Worm (Caenorhabditis elegans) whole organism, L4 larva: Measurements from ENCODE around the gene Y45G5AM.4.

Source experiments
- F37D6.2 ChIP-seq: sonication (generic microtip); optimal IDR thresholded peaks from 2 replicates; lab custom pipeline; 2016; ENCODE audit warnings: mild to moderate bottlenecking, missing genetic modification characterization, missing compliant biosample characterization
- F49E8.2 ChIP-seq: sonication (generic microtip); optimal IDR thresholded peaks from 2 replicates; lab custom pipeline; 2016; ENCODE audit warnings: missing compliant biosample characterization, mild to moderate bottlenecking, missing genetic modification characterization, borderline replicate concordance
- T26A8.4 ChIP-seq: fragments of 200-800 bp; sonication (Bioruptor generic); IDR thresholded peaks from 2 replicates; pipeline ENCODE4 v1.3.6; 2022; ENCODE audit warnings: missing genetic modification characterization, missing compliant biosample characterization
- Y105C5A.15 ChIP-seq: fragments of 200-800 bp; sonication (Bioruptor generic); IDR thresholded peaks from 2 replicates; pipeline ENCODE4 v1.3.6; 2022; ENCODE audit warnings: missing genetic modification characterization, missing compliant biosample characterization
- Y5F2A.4 ChIP-seq: fragments of 200-800 bp; sonication (Bioruptor generic); optimal IDR thresholded peaks from 2 replicates; lab custom pipeline; 2018; ENCODE audit warnings: mild to moderate bottlenecking, missing genetic modification characterization, missing compliant biosample characterization
- ZK337.2 ChIP-seq: fragments of 200-800 bp; sonication (Bioruptor generic); IDR thresholded peaks from 2 replicates; pipeline ENCODE4 v1.3.6; 2022; ENCODE audit warnings: missing genetic modification reagents, missing genetic modification characterization, missing compliant biosample characterization
- aha-1 ChIP-seq: fragments of 150-350 bp; peaks from one replicate; lab custom pipeline; 2014; ENCODE audit warnings: missing biosample characterization, missing genetic modification characterization
- ceh-20 ChIP-seq: fragments of 200-800 bp; sonication (Bioruptor generic); IDR thresholded peaks from 2 replicates; pipeline ENCODE4 v1.3.6; 2022; ENCODE audit warnings: missing genetic modification reagents, missing genetic modification characterization, missing compliant biosample characterization
- ceh-32 ChIP-seq: sonication (generic microtip); optimal IDR thresholded peaks from 2 replicates; lab custom pipeline; 2016; ENCODE audit warnings: mild to moderate bottlenecking, missing genetic modification characterization, missing compliant biosample characterization; ENCODE audit not compliant: poor library complexity
- ceh-44 ChIP-seq: fragments of 200-800 bp; sonication (Bioruptor generic); IDR thresholded peaks from 2 replicates; pipeline ENCODE4 v1.3.6; 2022; ENCODE audit warnings: missing genetic modification reagents, missing genetic modification characterization, missing compliant biosample characterization
- ctbp-1 ChIP-seq: fragments of 200-800 bp; sonication (Bioruptor generic); IDR thresholded peaks from 2 replicates; pipeline ENCODE4 v1.3.6; 2022; ENCODE audit warnings: missing genetic modification reagents, missing genetic modification characterization, missing compliant biosample characterization
- daf-8 ChIP-seq: fragments of 200-800 bp; sonication (Bioruptor generic); IDR thresholded peaks from 2 replicates; pipeline ENCODE4 v1.3.6; 2022; ENCODE audit warnings: missing genetic modification characterization, missing compliant biosample characterization
- dmd-6 ChIP-seq: fragments of 200-800 bp; sonication (Bioruptor generic); IDR thresholded peaks from 2 replicates; pipeline ENCODE4 v1.3.6; 2022; ENCODE audit warnings: missing genetic modification reagents, missing genetic modification characterization, missing compliant biosample characterization
- duxl-1 ChIP-seq: sonication (generic microtip); optimal IDR thresholded peaks from 2 replicates; lab custom pipeline; 2016; ENCODE audit warnings: mild to moderate bottlenecking, missing genetic modification characterization, moderate library complexity, missing compliant biosample characterization; ENCODE audit not compliant: poor library complexity
- dve-1 ChIP-seq: sonication (generic microtip); optimal IDR thresholded peaks from 2 replicates; lab custom pipeline; 2017; ENCODE audit warnings: antibody characterized with exemption, mild to moderate bottlenecking, missing genetic modification characterization, missing compliant biosample characterization; ENCODE audit not compliant: insufficient read depth
- egl-43 ChIP-seq: fragments of 200-800 bp; sonication (Bioruptor generic); IDR thresholded peaks from 2 replicates; pipeline ENCODE4 v1.3.6; 2022; ENCODE audit warnings: missing genetic modification reagents, missing genetic modification characterization, missing compliant biosample characterization
- fos-1 ChIP-seq: fragments of 150-350 bp; optimal IDR thresholded peaks from 2 replicates; lab custom pipeline; 2014; ENCODE audit warnings: missing biosample characterization, missing genetic modification characterization
- gei-8 ChIP-seq: fragments of 200-800 bp; sonication (Bioruptor generic); optimal IDR thresholded peaks from 2 replicates; lab custom pipeline; 2018; ENCODE audit warnings: mild to moderate bottlenecking, missing genetic modification characterization, missing compliant biosample characterization
- lin-13 ChIP-seq: fragments of 150-350 bp; optimal IDR thresholded peaks from 2 replicates; lab custom pipeline; 2014; ENCODE audit warnings: missing biosample characterization, missing genetic modification reagents, missing genetic modification characterization
- lin-38 ChIP-seq: fragments of 200-800 bp; sonication (Bioruptor generic); IDR thresholded peaks from 2 replicates; pipeline ENCODE4 v1.3.6; 2022; ENCODE audit warnings: missing genetic modification reagents, missing genetic modification characterization, missing compliant biosample characterization
- lin-39 ChIP-seq: fragments of 150-350 bp; optimal IDR thresholded peaks from 2 replicates; lab custom pipeline; 2014; ENCODE audit warnings: missing biosample characterization, missing genetic modification reagents, missing genetic modification characterization
- lir-3 ChIP-seq: sonication (generic microtip); optimal IDR thresholded peaks from 2 replicates; lab custom pipeline; 2016; ENCODE audit warnings: mild to moderate bottlenecking, missing genetic modification characterization, missing compliant biosample characterization
- lsy-2 ChIP-seq, 2 experiments: fragments of 150-350 bp in 1 of 2; sonication (generic microtip) in 1 of 2; optimal IDR thresholded peaks; 2 replicates each; lab custom pipeline; 2014 to 2017; ENCODE audit warnings: missing biosample characterization in 2 of 2, missing genetic modification characterization in 2 of 2
- madf-5 ChIP-seq, 2 experiments: fragments of 200-800 bp; sonication (Bioruptor generic); IDR thresholded peaks; 2 replicates each; pipeline ENCODE4 v1.3.6; 2022; ENCODE audit warnings: missing compliant biosample characterization in 2 of 2, missing genetic modification characterization in 2 of 2
- mep-1 ChIP-seq: fragments of 150-350 bp; sonication (generic microtip); optimal IDR thresholded peaks from 3 replicates; lab custom pipeline; 2014; ENCODE audit warnings: missing biosample characterization, missing genetic modification characterization
- nhr-10 ChIP-seq: fragments of 150-350 bp; optimal IDR thresholded peaks from 2 replicates; lab custom pipeline; 2014; ENCODE audit warnings: missing biosample characterization, missing genetic modification characterization
- nhr-102 ChIP-seq: sonication (generic microtip); optimal IDR thresholded peaks from 2 replicates; lab custom pipeline; 2016; ENCODE audit warnings: mild to moderate bottlenecking, missing genetic modification characterization, moderate library complexity, missing compliant biosample characterization
- nhr-11 ChIP-seq: fragments of 150-350 bp; optimal IDR thresholded peaks from 2 replicates; lab custom pipeline; 2014; ENCODE audit warnings: missing biosample characterization, missing genetic modification characterization
- nhr-111 ChIP-seq: fragments of 200-800 bp; sonication (Bioruptor generic); optimal IDR thresholded peaks from 2 replicates; lab custom pipeline; 2018; ENCODE audit warnings: mild to moderate bottlenecking, missing genetic modification characterization, missing compliant biosample characterization
- nhr-42 ChIP-seq: fragments of 200-800 bp; sonication (Bioruptor generic); IDR thresholded peaks from 2 replicates; pipeline ENCODE4 v1.3.6; 2022; ENCODE audit warnings: missing genetic modification characterization, missing compliant biosample characterization
- nhr-76 ChIP-seq: fragments of 150-350 bp; optimal IDR thresholded peaks from 2 replicates; lab custom pipeline; 2014; ENCODE audit warnings: missing biosample characterization, missing genetic modification characterization
- pha-4 ChIP-seq, 2 experiments: fragments of 150-350 bp in 1 of 2; fragments of 200-800 bp in 1 of 2; sonication (Bioruptor generic) in 1 of 2; IDR thresholded peaks in 1 of 2; optimal IDR thresholded peaks in 1 of 2; 2 replicates each; pipeline versions ENCODE4 v1.3.6 to Lab custom; 2014 to 2022; ENCODE audit warnings: missing genetic modification characterization in 2 of 2, missing genetic modification reagents in 2 of 2, missing biosample characterization in 1 of 2, missing compliant biosample characterization in 1 of 2
- pqm-1 ChIP-seq: sonication (generic microtip); optimal IDR thresholded peaks from 2 replicates; lab custom pipeline; 2017; ENCODE audit warnings: missing biosample characterization, missing genetic modification characterization
- sdz-12 ChIP-seq: fragments of 200-800 bp; sonication (Bioruptor generic); optimal IDR thresholded peaks from 2 replicates; lab custom pipeline; 2018; ENCODE audit warnings: mild to moderate bottlenecking, missing genetic modification characterization, missing compliant biosample characterization
- set-16 ChIP-seq: fragments of 200-800 bp; sonication (Bioruptor generic); IDR thresholded peaks from 2 replicates; pipeline ENCODE4 v1.3.6; 2022; ENCODE audit warnings: missing genetic modification reagents, missing genetic modification characterization, missing compliant biosample characterization
- skn-1 ChIP-seq: fragments of 150-350 bp; optimal IDR thresholded peaks from 2 replicates; lab custom pipeline; 2014; ENCODE audit warnings: missing biosample characterization, missing genetic modification characterization
- snpc-4 ChIP-seq: fragments of 150-350 bp; optimal IDR thresholded peaks from 2 replicates; lab custom pipeline; 2014; ENCODE audit warnings: missing biosample characterization, missing genetic modification characterization
- spr-1 ChIP-seq: sonication (generic microtip); optimal IDR thresholded peaks from 2 replicates; lab custom pipeline; 2016; ENCODE audit warnings: mild to moderate bottlenecking, missing genetic modification characterization, missing compliant biosample characterization
- spr-3 ChIP-seq: fragments of 200-800 bp; sonication (Bioruptor generic); optimal IDR thresholded peaks from 2 replicates; lab custom pipeline; 2018; ENCODE audit warnings: mild to moderate bottlenecking, missing genetic modification characterization, missing compliant biosample characterization
- tag-97 ChIP-seq: fragments of 200-800 bp; sonication (Bioruptor generic); IDR thresholded peaks from 2 replicates; pipeline ENCODE4 v1.3.6; 2022; ENCODE audit warnings: missing genetic modification characterization, missing compliant biosample characterization
- tra-1 ChIP-seq: fragments of 200-800 bp; sonication (Bioruptor generic); IDR thresholded peaks from 2 replicates; pipeline ENCODE4 v1.3.6; 2022; ENCODE audit warnings: missing genetic modification reagents, missing genetic modification characterization, missing compliant biosample characterization
- unc-39 ChIP-seq: sonication (generic microtip); optimal IDR thresholded peaks from 2 replicates; lab custom pipeline; 2017; ENCODE audit warnings: missing biosample characterization, missing genetic modification characterization
- unc-62 ChIP-seq, 3 experiments: fragments of 150-350 bp in 1 of 3; sonication (generic microtip); optimal IDR thresholded peaks in 2 of 3; peaks in 1 of 3; 1 replicate in 1 of 3; 2 replicates in 2 of 3; lab custom pipeline; 2014 to 2017; ENCODE audit warnings: missing biosample characterization in 3 of 3, missing genetic modification characterization in 3 of 3, missing genetic modification reagents in 3 of 3, missing genotype in 1 of 3
- vab-7 ChIP-seq: fragments of 200-800 bp; sonication (Bioruptor generic); IDR thresholded peaks from 2 replicates; pipeline ENCODE4 v1.3.6; 2022; ENCODE audit warnings: missing genetic modification reagents, missing genetic modification characterization, missing compliant biosample characterization
- zfp-2 ChIP-seq: sonication (generic microtip); optimal IDR thresholded peaks from 2 replicates; lab custom pipeline; 2016; ENCODE audit warnings: mild to moderate bottlenecking, missing genetic modification characterization, missing compliant biosample characterization
- ztf-11 ChIP-seq: fragments of 150-350 bp; optimal IDR thresholded peaks from 2 replicates; lab custom pipeline; 2014; ENCODE audit warnings: missing biosample characterization, missing genetic modification characterization

The Y45G5AM.4 gene

DNA sequence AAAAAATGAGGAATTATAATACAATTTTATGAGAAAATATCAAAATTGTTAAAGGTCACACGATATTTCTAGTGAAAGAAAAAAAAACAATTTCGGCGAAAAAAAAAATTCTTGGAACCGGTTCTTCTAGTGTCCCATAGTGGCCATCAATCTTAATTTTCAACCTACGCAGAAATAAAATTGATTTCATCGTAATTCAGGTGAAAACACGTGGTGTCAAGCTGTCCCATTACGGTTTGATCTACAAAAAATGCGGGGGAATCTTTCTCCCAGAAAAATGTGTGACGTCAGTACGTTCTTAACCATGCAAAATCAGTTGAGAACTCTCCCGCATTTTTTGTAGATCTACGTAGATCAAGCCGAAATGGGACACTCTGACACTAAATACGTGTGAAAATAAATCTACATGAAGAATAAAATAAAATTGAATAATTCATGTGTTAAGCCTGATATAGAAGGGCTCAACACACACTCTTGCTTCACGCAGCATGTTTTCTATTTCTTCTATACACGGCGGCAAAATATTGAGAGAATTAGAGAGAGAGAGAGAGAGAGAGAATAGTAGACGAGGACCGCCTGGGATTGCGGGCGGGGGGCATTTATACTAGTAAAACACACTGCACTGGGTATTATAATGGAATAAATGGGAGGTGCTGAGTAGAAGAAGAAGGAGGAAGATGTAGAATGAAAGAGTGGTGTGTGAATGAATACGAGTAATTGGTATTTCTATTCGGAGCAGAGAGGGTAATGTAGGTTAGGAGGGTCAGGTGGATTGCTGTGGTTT is 29.9 kb downstream of the Y45G5AM.4 start (continued):
- peak; percentile 67 for TF ChIP-seq aha-1 (tag; lab: Kevin White, UChicago)
- peak; percentile 35; the same call in 1 of the 2 replicates for TF ChIP-seq dmd-6 (GFP tag; lab: Robert Waterston, UW)
- TF ChIP-seq pqm-1: no peak
- no peak for TF ChIP-seq zfp-2 (tag; lab: Kevin White, UChicago)
- no peak for TF ChIP-seq fos-1
- no peak for TF ChIP-seq lin-13
- TF ChIP-seq lir-3 (tag; lab: Kevin White, UChicago): no peak
- TF ChIP-seq Y105C5A.15 (GFP tag; lab: Robert Waterston, UW): no peak

ce11 chrV:4194587-4195211 is 31.7 kb downstream of the Y45G5AM.4 start, which contains the start of gene Y45G5AM.9:
TSS of gene Y45G5AM.9 (minus strand) at chrV:4194637.
- TF ChIP-seq ceh-20 (GFP tag; lab: Robert Waterston, UW) (0 out of 2 replicates have a peak, but pooled peaks have one; percentile 39), vab-7 (peak; percentile 58; the same call in 1 of the 2 replicates), lin-39 (tag; lab: Kevin White, UChicago) (no peak), nhr-42 (GFP tag; lab: Robert Waterston, UW) (peak; percentile 58; the same call in 1 of the 2 replicates), sdz-12 (no peak), lin-38 (GFP tag; lab: Robert Waterston, UW) (peak; percentile 80), spr-1 (tag; lab: Kevin White, UChicago) (peak; percentile 32), ceh-32 (no peak), spr-3 (GFP tag; lab: Kevin White, UChicago) (no peak), Y5F2A.4 (GFP tag; lab: Kevin White, UChicago) (no peak), ZK337.2 (GFP tag; lab: Robert Waterston, UW) (no peak), set-16 (GFP tag; lab: Robert Waterston, UW) (peak; percentile 31; the same call in 1 of the 2 replicates), gei-8 (GFP tag; lab: Kevin White, UChicago) (no peak), T26A8.4 (GFP tag; lab: Robert Waterston, UW) (peak; percentile 49; the same call in 1 of the 2 replicates), F37D6.2 (tag; lab: Kevin White, UChicago) (peak; percentile 64), nhr-111 (GFP tag; lab: Kevin White, UChicago) (no peak), daf-8 (GFP tag; lab: Robert Waterston, UW) (no peak), tra-1 (GFP tag; lab: Robert Waterston, UW) (no peak), pha-4 (GFP tag; IDR thresholded peaks at IDR 0.05; lab: Robert Waterston, UW) (0 out of 2 replicates have a peak, but pooled peaks have one; percentile 55), pha-4 (tag; optimal IDR thresholded peaks at IDR 0.05; lab: Kevin White, UChicago) (no peak), madf-5 (GFP tag; IDR thresholded peaks at IDR 0.05; lab: Robert Waterston, UW) (no peak), ceh-44 (no peak), snpc-4 (no peak), unc-39 (tag; lab: Kevin White, UChicago) (no peak), unc-62 (GFP tag; optimal IDR thresholded peaks at IDR 0.05 in 1 of 2; lab: Kevin White, UChicago) (peak in 1 of 2 experiments; percentile 99), unc-62 (tag; optimal IDR thresholded peaks at IDR 0.05; lab: Kevin White, UChicago) (no peak), nhr-10 (no peak), nhr-76 (tag; lab: Kevin White, UChicago) (no peak), duxl-1 (tag; lab: Kevin White, UChicago) (peak; percentile 60), lir-3 (tag; lab: Kevin White, UChicago) (no peak), ztf-11 (tag; lab: Kevin White, UChicago) (no peak), egl-43 (GFP tag; lab: Robert Waterston, UW) (peak; percentile 81), mep-1 (tag; lab: Kevin White, UChicago) (peak; percentile 90), F49E8.2 (tag; lab: Kevin White, UChicago) (no peak), nhr-11 (tag; lab: Kevin White, UChicago) (peak; percentile 68), dve-1 (peak; percentile 82), nhr-102 (peak; percentile 75), lsy-2 (tag; optimal IDR thresholded peaks at IDR 0.05; lab: Kevin White, UChicago) (peak; percentile 35 to 86), tag-97 (GFP tag; lab: Robert Waterston, UW) (no peak), skn-1 (tag; lab: Kevin White, UChicago) (no peak), ctbp-1 (GFP tag; lab: Robert Waterston, UW) (no peak)
